Worm (Caenorhabditis elegans) whole organism, young adult: ENCODE results near the gene F13D12.10.

ENCODE experiments used
- B0035.1 ChIP-seq: sonication (generic microtip); optimal IDR thresholded peaks from 2 replicates; lab custom pipeline; 2016; ENCODE audit warnings: missing genetic modification characterization, mild to moderate bottlenecking, missing compliant biosample characterization, missing genotype, missing genetic modification reagents
- B0336.3 ChIP-seq: fragments of 200-800 bp; sonication (Bioruptor generic); IDR thresholded peaks from 2 replicates; pipeline ENCODE4 v1.3.6; 2022; ENCODE audit warnings: missing genetic modification characterization, missing compliant biosample characterization
- C06A6.2 ChIP-seq: fragments of 200-800 bp; sonication (Bioruptor generic); conservative IDR thresholded peaks from 2 replicates; pipeline ENCODE4 v1.3.6; 2022; ENCODE audit warnings: missing genetic modification characterization, missing compliant biosample characterization
- D2030.7 ChIP-seq: fragments of 200-800 bp; sonication (Bioruptor generic); IDR thresholded peaks from 2 replicates; pipeline ENCODE4 v1.3.6; 2022; ENCODE audit warnings: missing genetic modification reagents, missing genetic modification characterization, missing compliant biosample characterization
- F39B2.1 ChIP-seq: fragments of 200-800 bp; sonication (Bioruptor generic); IDR thresholded peaks from 2 replicates; pipeline ENCODE4 v1.3.6; 2022; ENCODE audit warnings: missing genetic modification reagents, missing genetic modification characterization, missing compliant biosample characterization
- F55B11.4 ChIP-seq: sonication (generic microtip); optimal IDR thresholded peaks from 2 replicates; lab custom pipeline; 2016; ENCODE audit warnings: missing compliant biosample characterization, missing genetic modification characterization, borderline replicate concordance; ENCODE audit not compliant: insufficient read depth
- K11D2.4 ChIP-seq: fragments of 200-800 bp; sonication (Bioruptor generic); IDR thresholded peaks from 2 replicates; pipeline ENCODE4 v1.3.6; 2022; ENCODE audit warnings: missing genetic modification reagents, missing genetic modification characterization, missing compliant biosample characterization
- T26A5.8 ChIP-seq: sonication (generic microtip); optimal IDR thresholded peaks from 2 replicates; lab custom pipeline; 2016; ENCODE audit warnings: missing genetic modification characterization, missing compliant biosample characterization
- Y56A3A.18 ChIP-seq: fragments of 200-800 bp; sonication (Bioruptor generic); IDR thresholded peaks from 2 replicates; pipeline ENCODE4 v1.3.6; 2022; ENCODE audit warnings: missing genetic modification reagents, missing genetic modification characterization, missing compliant biosample characterization
- Y79H2A.3 ChIP-seq: fragments of 200-800 bp; sonication (Bioruptor generic); conservative IDR thresholded peaks from 2 replicates; pipeline ENCODE4 v1.3.6; 2022; ENCODE audit warnings: missing genetic modification reagents, missing genetic modification characterization, missing compliant biosample characterization
- Y95B8A.8 ChIP-seq: fragments of 200-800 bp; sonication (Bioruptor generic); IDR thresholded peaks from 2 replicates; pipeline ENCODE4 v1.3.6; 2022; ENCODE audit warnings: missing genetic modification reagents, missing genetic modification characterization, missing compliant biosample characterization
- akir-1 ChIP-seq: fragments of 200-800 bp; sonication (Bioruptor generic); optimal IDR thresholded peaks from 2 replicates; lab custom pipeline; 2018; ENCODE audit warnings: mild to moderate bottlenecking, missing genetic modification characterization, moderate library complexity, missing compliant biosample characterization
- aptf-2 ChIP-seq: fragments of 200-800 bp; sonication (Bioruptor generic); conservative IDR thresholded peaks from 2 replicates; pipeline ENCODE4 v1.3.6; 2022; ENCODE audit warnings: missing genetic modification reagents, missing genetic modification characterization, missing compliant biosample characterization
- athp-1 ChIP-seq: sonication (generic microtip); optimal IDR thresholded peaks from 2 replicates; lab custom pipeline; 2017; ENCODE audit warnings: mild to moderate bottlenecking, missing genetic modification characterization, missing compliant biosample characterization
- attf-5 ChIP-seq: fragments of 200-800 bp; sonication (Bioruptor generic); optimal IDR thresholded peaks from 2 replicates; lab custom pipeline; 2018; ENCODE audit warnings: mild to moderate bottlenecking, missing genetic modification characterization, missing compliant biosample characterization
- ccch-3 ChIP-seq: fragments of 200-800 bp; sonication (Bioruptor generic); optimal IDR thresholded peaks from 2 replicates; lab custom pipeline; 2018; ENCODE audit warnings: mild to moderate bottlenecking, missing genetic modification characterization, missing compliant biosample characterization
- ceh-100 ChIP-seq: fragments of 200-800 bp; sonication (Bioruptor generic); IDR thresholded peaks from 2 replicates; pipeline ENCODE4 v1.3.6; 2022; ENCODE audit warnings: missing genetic modification reagents, missing genetic modification characterization, missing compliant biosample characterization
- ceh-58 ChIP-seq: fragments of 200-800 bp; sonication (Bioruptor generic); IDR thresholded peaks from 2 replicates; pipeline ENCODE4 v1.3.6; 2022; ENCODE audit warnings: missing genetic modification characterization, missing compliant biosample characterization
- chd-7 ChIP-seq: sonication (generic microtip); optimal IDR thresholded peaks from 2 replicates; lab custom pipeline; 2016; ENCODE audit warnings: mild to moderate bottlenecking, missing genetic modification characterization, moderate library complexity, missing compliant biosample characterization
- die-1 ChIP-seq: sonication (generic microtip); optimal IDR thresholded peaks from 2 replicates; lab custom pipeline; 2016; ENCODE audit warnings: missing genotype, mild to moderate bottlenecking, missing genetic modification characterization, missing compliant biosample characterization
- dpl-1 ChIP-seq: fragments of 150-350 bp; optimal IDR thresholded peaks from 2 replicates; lab custom pipeline; 2014; ENCODE audit warnings: missing biosample characterization, missing genetic modification reagents, missing genetic modification characterization
- efl-1 ChIP-seq: fragments of 150-350 bp; optimal IDR thresholded peaks from 2 replicates; lab custom pipeline; 2014; ENCODE audit warnings: missing biosample characterization, missing genetic modification reagents, missing genetic modification characterization
- egl-18 ChIP-seq: fragments of 200-800 bp; sonication (Bioruptor generic); IDR thresholded peaks from 2 replicates; pipeline ENCODE4 v1.3.6; 2022; ENCODE audit warnings: missing genetic modification reagents, missing genetic modification characterization, missing compliant biosample characterization
- gei-17 ChIP-seq: fragments of 200-800 bp; sonication (Bioruptor generic); optimal IDR thresholded peaks from 2 replicates; lab custom pipeline; 2018; ENCODE audit warnings: mild to moderate bottlenecking, missing genetic modification characterization, missing compliant biosample characterization
- him-1 ChIP-seq: sonication (generic microtip); optimal IDR thresholded peaks from 2 replicates; lab custom pipeline; 2016; ENCODE audit warnings: missing genotype, missing genetic modification reagents, missing genetic modification characterization, missing compliant biosample characterization
- hrde-1 ChIP-seq: sonication (generic microtip); optimal IDR thresholded peaks from 2 replicates; lab custom pipeline; 2016; ENCODE audit warnings: missing genetic modification characterization, mild to moderate bottlenecking, missing compliant biosample characterization, moderate library complexity, missing genotype, missing genetic modification reagents, borderline replicate concordance
- lin-35 ChIP-seq, 3 experiments: fragments of 150-350 bp in 2 of 3; sonication (generic microtip) in 1 of 3; optimal IDR thresholded peaks; 2 replicates each; lab custom pipeline; 2014 to 2018; ENCODE audit warnings: missing biosample characterization in 3 of 3, missing genetic modification characterization in 3 of 3, missing genetic modification reagents in 3 of 3
- lir-1 ChIP-seq: fragments of 200-800 bp; sonication (Bioruptor generic); conservative IDR thresholded peaks from 2 replicates; pipeline ENCODE4 v1.3.6; 2022; ENCODE audit warnings: missing genetic modification reagents, missing genetic modification characterization, missing compliant biosample characterization
- madf-10 ChIP-seq: sonication (generic microtip); optimal IDR thresholded peaks from 2 replicates; lab custom pipeline; 2016; ENCODE audit warnings: mild to moderate bottlenecking, missing genetic modification characterization, missing compliant biosample characterization
- mxl-1 ChIP-seq: sonication (generic microtip); optimal IDR thresholded peaks from 2 replicates; lab custom pipeline; 2016; ENCODE audit warnings: missing genetic modification characterization, missing compliant biosample characterization
- nfyb-1 ChIP-seq: fragments of 200-800 bp; sonication (Bioruptor generic); IDR thresholded peaks from 2 replicates; pipeline ENCODE4 v1.3.6; 2022; ENCODE audit warnings: missing genetic modification reagents, missing genetic modification characterization, missing compliant biosample characterization
- nhr-27 ChIP-seq: fragments of 200-800 bp; sonication (Bioruptor generic); optimal IDR thresholded peaks from 2 replicates; lab custom pipeline; 2018; ENCODE audit warnings: mild to moderate bottlenecking, missing genetic modification characterization, moderate library complexity, missing compliant biosample characterization
- nhr-80 ChIP-seq: sonication (generic microtip); optimal IDR thresholded peaks from 2 replicates; lab custom pipeline; 2016; ENCODE audit warnings: missing genetic modification characterization, missing compliant biosample characterization
- pbrm-1 ChIP-seq: fragments of 200-800 bp; sonication (Bioruptor generic); IDR thresholded peaks from 2 replicates; pipeline ENCODE4 v1.3.6; 2022; ENCODE audit warnings: missing genetic modification reagents, missing genetic modification characterization, missing compliant biosample characterization
- rcor-1 ChIP-seq: fragments of 200-800 bp; sonication (Bioruptor generic); IDR thresholded peaks from 2 replicates; pipeline ENCODE4 v1.3.6; 2022; ENCODE audit warnings: missing genetic modification reagents, missing genetic modification characterization, missing compliant biosample characterization
- rec-8 ChIP-seq, 2 experiments: sonication (generic microtip); optimal IDR thresholded peaks; 2 replicates each; lab custom pipeline; 2016; ENCODE audit warnings: mild to moderate bottlenecking in 2 of 2, missing genetic modification characterization in 2 of 2, missing genetic modification reagents in 2 of 2, missing genotype in 2 of 2, missing biosample characterization in 1 of 2, missing compliant biosample characterization in 1 of 2, moderate library complexity in 1 of 2
- rpc-1 ChIP-seq, 2 experiments: fragments of 150-350 bp in 1 of 2; sonication (generic microtip) in 1 of 2; optimal IDR thresholded peaks; 2 replicates each; lab custom pipeline; 2014 to 2018; ENCODE audit warnings: missing biosample characterization in 1 of 2, missing genetic modification characterization in 1 of 2, missing genetic modification reagents in 1 of 2, missing genotype in 1 of 2
- sea-2 ChIP-seq: fragments of 200-800 bp; sonication (Bioruptor generic); IDR thresholded peaks from 2 replicates; pipeline ENCODE4 v1.3.6; 2022; ENCODE audit warnings: missing genetic modification characterization, missing compliant biosample characterization
- snpc-1.1 ChIP-seq: sonication (generic microtip); optimal IDR thresholded peaks from 2 replicates; lab custom pipeline; 2017; ENCODE audit warnings: missing genetic modification characterization, mild to moderate bottlenecking, missing compliant biosample characterization, antibody characterized with exemption, moderate library complexity, missing genotype, missing genetic modification reagents; ENCODE audit not compliant: insufficient read depth
- snpc-1.3 ChIP-seq: sonication (generic microtip); optimal IDR thresholded peaks from 2 replicates; lab custom pipeline; 2017; ENCODE audit warnings: missing genetic modification characterization, mild to moderate bottlenecking, missing compliant biosample characterization, antibody characterized with exemption, moderate library complexity, missing genotype, missing genetic modification reagents; ENCODE audit not compliant: insufficient read depth
- snpc-4 ChIP-seq, 5 experiments: fragments of 150-350 bp in 1 of 5; sonication (generic microtip) in 4 of 5; optimal IDR thresholded peaks; 2 replicates each; lab custom pipeline; 2014 to 2018; ENCODE audit warnings: missing genetic modification characterization in 5 of 5, missing biosample characterization in 3 of 5, antibody characterized with exemption in 2 of 5, mild to moderate bottlenecking in 2 of 5, missing compliant biosample characterization in 2 of 5, missing genotype in 2 of 5, moderate library complexity in 2 of 5, missing genetic modification reagents in 1 of 5
- somi-1 ChIP-seq: fragments of 200-800 bp; sonication (Bioruptor generic); optimal IDR thresholded peaks from 2 replicates; lab custom pipeline; 2018; ENCODE audit warnings: mild to moderate bottlenecking, missing genetic modification characterization, missing compliant biosample characterization
- tbx-9 ChIP-seq: sonication (generic microtip); optimal IDR thresholded peaks from 2 replicates; lab custom pipeline; 2016; ENCODE audit warnings: borderline replicate concordance, missing genetic modification characterization, inconsistent platforms, missing compliant biosample characterization
- unc-62 ChIP-seq: fragments of 150-350 bp; optimal IDR thresholded peaks from 2 replicates; lab custom pipeline; 2014; ENCODE audit warnings: missing biosample characterization, missing genetic modification reagents, missing genetic modification characterization
- xnd-1 ChIP-seq: sonication (generic microtip); optimal IDR thresholded peaks from 2 replicates; lab custom pipeline; 2016; ENCODE audit warnings: missing genotype, missing genetic modification reagents, missing genetic modification characterization, missing compliant biosample characterization
- ztf-6 ChIP-seq: fragments of 200-800 bp; sonication (Bioruptor generic); IDR thresholded peaks from 2 replicates; pipeline ENCODE4 v1.3.6; 2022; ENCODE audit warnings: missing genetic modification reagents, missing genetic modification characterization, missing compliant biosample characterization

The F13D12.10 gene

ce11 chrII:11726470-11727106 lies 13.0 kb downstream of the F13D12.10 start, which contains the start of gene F13D12.5 (continued):
- no peak for TF ChIP-seq C06A6.2 (GFP tag; lab: Robert Waterston, UW)
- no peak for TF ChIP-seq nhr-80 (tag; lab: Kevin White, UChicago)
- no peak for TF ChIP-seq F55B11.4 (tag; lab: Kevin White, UChicago)
- TF ChIP-seq ztf-6 = no peak
- TF ChIP-seq him-1 = no peak
- TF ChIP-seq nfyb-1 (GFP tag; lab: Robert Waterston, UW) = no peak
- TF ChIP-seq attf-5 (GFP tag; lab: Kevin White, UChicago) = peak; percentile 7
- no peak for TF ChIP-seq B0035.1 (tag; lab: Kevin White, UChicago)
- peak; percentile 23 for TF ChIP-seq snpc-1.3
- TF ChIP-seq unc-62 (GFP tag; lab: Kevin White, UChicago) = no peak
- TF ChIP-seq Y79H2A.3 (GFP tag; lab: Robert Waterston, UW) = no peak
- no peak for TF ChIP-seq ccch-3 (GFP tag; lab: Kevin White, UChicago)
- TF ChIP-seq tbx-9 (tag; lab: Kevin White, UChicago) = no peak
- no peak for TF ChIP-seq mxl-1
- no peak for TF ChIP-seq hrde-1 (tag; lab: Kevin White, UChicago)
- no peak; the same call in 1 of the 2 replicates for TF ChIP-seq B0336.3 (GFP tag; lab: Robert Waterston, UW)
- TF ChIP-seq T26A5.8 = no peak
- no peak for TF ChIP-seq snpc-4 (GFP tag; optimal IDR thresholded peaks at IDR 0.05; lab: Kevin White, UChicago)
- TF ChIP-seq snpc-4 (tag; optimal IDR thresholded peaks at IDR 0.05; lab: Kevin White, UChicago) = peak in 1 of 4 experiments; percentile 1
- TF ChIP-seq akir-1 (GFP tag; lab: Kevin White, UChicago) = no peak
- no peak for TF ChIP-seq chd-7
- 0 out of 2 replicates have a peak, but pooled peaks have one; percentile 40 for TF ChIP-seq Y56A3A.18 (GFP tag; lab: Robert Waterston, UW)
- TF ChIP-seq ceh-58 = no peak
- no peak for TF ChIP-seq die-1 (tag; lab: Kevin White, UChicago)
- peak in 2 of 3 experiments; percentile 5 to 52 for TF ChIP-seq lin-35 (GFP tag; optimal IDR thresholded peaks at IDR 0.05; lab: Kevin White, UChicago)
- TF ChIP-seq Y95B8A.8 (GFP tag; lab: Robert Waterston, UW) = no peak
- TF ChIP-seq ceh-100 (GFP tag; lab: Robert Waterston, UW) = no peak
- TF ChIP-seq xnd-1 (tag; lab: Kevin White, UChicago) = peak; percentile 82
- peak; percentile 88 for TF ChIP-seq efl-1 (GFP tag; lab: Kevin White, UChicago)
- no peak for TF ChIP-seq lir-1 (GFP tag; lab: Robert Waterston, UW)
- no peak for TF ChIP-seq rec-8 (tag; optimal IDR thresholded peaks at IDR 0.05; lab: Kevin White, UChicago)
- TF ChIP-seq D2030.7 = peak; percentile 86
- no peak for TF ChIP-seq somi-1
- no peak for TF ChIP-seq K11D2.4 (GFP tag; lab: Robert Waterston, UW)
- peak; percentile 38 for TF ChIP-seq snpc-1.1 (tag; lab: Kevin White, UChicago)
- no peak for TF ChIP-seq egl-18
- TF ChIP-seq aptf-2 (GFP tag; lab: Robert Waterston, UW) = no peak
- TF ChIP-seq pbrm-1 = no peak; the same call in 1 of the 2 replicates
- TF ChIP-seq nhr-27 (tag; lab: Kevin White, UChicago) = no peak
- TF ChIP-seq sea-2 = no peak
- no peak for TF ChIP-seq rpc-1 (optimal IDR thresholded peaks at IDR 0.05; lab: Kevin White, UChicago)
- TF ChIP-seq rpc-1 (tag; optimal IDR thresholded peaks at IDR 0.05; lab: Kevin White, UChicago) = no peak
- TF ChIP-seq athp-1 (tag; lab: Kevin White, UChicago) = peak; percentile 32
- no peak for TF ChIP-seq F39B2.1 (GFP tag; lab: Robert Waterston, UW)
- no peak for TF ChIP-seq gei-17 (GFP tag; lab: Kevin White, UChicago)
- TF ChIP-seq dpl-1 (GFP tag; lab: Kevin White, UChicago) = peak; percentile 74
- TF ChIP-seq rcor-1 = no peak
- no peak for TF ChIP-seq madf-10 (tag; lab: Kevin White, UChicago)
